Worm (Caenorhabditis elegans) whole organism, L2 larva: ENCODE measurements around the gene hot-4.

Experiments
- F13H6.1 ChIP-seq: sonication (generic microtip); optimal IDR thresholded peaks from 2 replicates; lab custom pipeline; 2016; ENCODE audit warnings: missing genetic modification characterization, missing compliant biosample characterization
- Y55F3AM.14 ChIP-seq: fragments of 200-800 bp; sonication (Bioruptor generic); optimal IDR thresholded peaks from 2 replicates; lab custom pipeline; 2018; ENCODE audit warnings: mild to moderate bottlenecking, missing genetic modification characterization, missing compliant biosample characterization
- ZK546.5 ChIP-seq: sonication (generic microtip); optimal IDR thresholded peaks from 2 replicates; lab custom pipeline; 2017; ENCODE audit warnings: missing biosample characterization, missing genetic modification characterization
- aly-2 ChIP-seq: fragments of 150-350 bp; optimal IDR thresholded peaks from 2 replicates; lab custom pipeline; 2014; ENCODE audit warnings: missing biosample characterization, missing genetic modification characterization
- ama-1 ChIP-seq: fragments of 150-350 bp; optimal IDR thresholded peaks from 2 replicates; lab custom pipeline; 2018; ENCODE audit warnings: inconsistent platforms
- blmp-1 ChIP-seq: sonication (generic microtip); optimal IDR thresholded peaks from 2 replicates; lab custom pipeline; 2017; ENCODE audit warnings: missing genetic modification characterization, mild to moderate bottlenecking, missing compliant biosample characterization, antibody characterized with exemption, moderate library complexity; ENCODE audit not compliant: insufficient read depth
- ceh-16 ChIP-seq: fragments of 150-350 bp; optimal IDR thresholded peaks from 2 replicates; lab custom pipeline; 2014; ENCODE audit warnings: missing biosample characterization, missing genetic modification characterization
- crh-2 ChIP-seq: sonication (generic microtip); optimal IDR thresholded peaks from 2 replicates; lab custom pipeline; 2017; ENCODE audit warnings: missing biosample characterization, missing genetic modification characterization
- dmd-4 ChIP-seq: sonication (generic microtip); optimal IDR thresholded peaks from 2 replicates; lab custom pipeline; 2017; ENCODE audit warnings: missing biosample characterization, missing genetic modification characterization
- elt-1 ChIP-seq: fragments of 150-350 bp; optimal IDR thresholded peaks from 2 replicates; lab custom pipeline; 2014; ENCODE audit warnings: missing biosample characterization, missing genetic modification characterization
- fos-1 ChIP-seq: fragments of 150-350 bp; optimal IDR thresholded peaks from 2 replicates; lab custom pipeline; 2014; ENCODE audit warnings: missing biosample characterization, missing genetic modification characterization
- gmeb-1 ChIP-seq: fragments of 150-350 bp; optimal IDR thresholded peaks from 2 replicates; lab custom pipeline; 2014; ENCODE audit warnings: missing biosample characterization, missing genetic modification characterization
- lin-11 ChIP-seq: fragments of 150-350 bp; sonication (generic microtip); optimal IDR thresholded peaks from 2 replicates; lab custom pipeline; 2014; ENCODE audit warnings: missing biosample characterization, missing genetic modification characterization, inconsistent platforms, mixed read lengths
- lin-13 ChIP-seq: fragments of 150-350 bp; optimal IDR thresholded peaks from 2 replicates; lab custom pipeline; 2014; ENCODE audit warnings: missing biosample characterization, missing genetic modification reagents, missing genetic modification characterization
- lin-39 ChIP-seq: fragments of 150-350 bp; optimal IDR thresholded peaks from 2 replicates; lab custom pipeline; 2014; ENCODE audit warnings: missing biosample characterization, missing genetic modification reagents, missing genetic modification characterization
- lsy-2 ChIP-seq, 2 experiments: fragments of 150-350 bp in 1 of 2; sonication (generic microtip) in 1 of 2; optimal IDR thresholded peaks; 2 replicates each; lab custom pipeline; 2014 to 2017; ENCODE audit warnings: missing biosample characterization in 2 of 2, missing genetic modification characterization in 2 of 2
- mab-5 ChIP-seq: fragments of 150-350 bp; optimal IDR thresholded peaks from 2 replicates; lab custom pipeline; 2014; ENCODE audit warnings: missing biosample characterization, missing genetic modification characterization
- mbf-1 ChIP-seq: sonication (generic microtip); optimal IDR thresholded peaks from 2 replicates; lab custom pipeline; 2017; ENCODE audit warnings: missing biosample characterization, missing genetic modification characterization
- mdl-1 ChIP-seq, 2 experiments: fragments of 150-350 bp in 1 of 2; sonication (generic microtip) in 1 of 2; optimal IDR thresholded peaks; 2 replicates each; lab custom pipeline; 2017; ENCODE audit warnings: missing biosample characterization in 2 of 2, missing genetic modification characterization in 2 of 2
- nhr-10 ChIP-seq: sonication (generic microtip); optimal IDR thresholded peaks from 2 replicates; lab custom pipeline; 2017; ENCODE audit warnings: missing biosample characterization, missing genetic modification characterization
- nhr-11 ChIP-seq: fragments of 150-350 bp; optimal IDR thresholded peaks from 2 replicates; lab custom pipeline; 2014; ENCODE audit warnings: missing biosample characterization, missing genetic modification characterization
- nhr-12 ChIP-seq: fragments of 150-350 bp; optimal IDR thresholded peaks from 2 replicates; lab custom pipeline; 2014; ENCODE audit warnings: missing biosample characterization, missing genetic modification characterization
- nhr-21 ChIP-seq: fragments of 150-350 bp; optimal IDR thresholded peaks from 2 replicates; lab custom pipeline; 2014; ENCODE audit warnings: missing biosample characterization, missing genetic modification characterization
- nhr-23 ChIP-seq: fragments of 150-350 bp; optimal IDR thresholded peaks from 2 replicates; lab custom pipeline; 2014; ENCODE audit warnings: missing biosample characterization, missing genetic modification reagents, missing genetic modification characterization
- nhr-25 ChIP-seq: fragments of 150-350 bp; sonication (generic microtip); optimal IDR thresholded peaks from 3 replicates; lab custom pipeline; 2014; ENCODE audit warnings: missing biosample characterization, missing genetic modification characterization
- nhr-6 ChIP-seq: fragments of 150-350 bp; optimal IDR thresholded peaks from 2 replicates; lab custom pipeline; 2014; ENCODE audit warnings: missing biosample characterization, missing genetic modification characterization
- nhr-77 ChIP-seq: fragments of 150-350 bp; optimal IDR thresholded peaks from 2 replicates; lab custom pipeline; 2014; ENCODE audit warnings: missing biosample characterization, missing genetic modification characterization
- peb-1 ChIP-seq: fragments of 150-350 bp; optimal IDR thresholded peaks from 2 replicates; lab custom pipeline; 2014; ENCODE audit warnings: missing biosample characterization, missing genetic modification characterization
- sem-4 ChIP-seq: fragments of 150-350 bp; optimal IDR thresholded peaks from 2 replicates; lab custom pipeline; 2014; ENCODE audit warnings: missing biosample characterization, missing genetic modification reagents, missing genetic modification characterization
- skn-1 ChIP-seq: sonication (generic microtip); optimal IDR thresholded peaks from 2 replicates; lab custom pipeline; 2017; ENCODE audit warnings: missing biosample characterization, missing genetic modification characterization
- snpc-4 ChIP-seq: fragments of 150-350 bp; optimal IDR thresholded peaks from 2 replicates; lab custom pipeline; 2014; ENCODE audit warnings: missing biosample characterization, missing genetic modification characterization
- unc-39 ChIP-seq: fragments of 150-350 bp; optimal IDR thresholded peaks from 2 replicates; lab custom pipeline; 2014; ENCODE audit warnings: missing biosample characterization, missing genetic modification characterization
- unc-55 ChIP-seq: fragments of 150-350 bp; sonication (generic microtip); optimal IDR thresholded peaks from 3 replicates; lab custom pipeline; 2014; ENCODE audit warnings: missing biosample characterization, missing genetic modification reagents, missing genetic modification characterization
- unc-62 ChIP-seq: fragments of 150-350 bp; optimal IDR thresholded peaks from 2 replicates; lab custom pipeline; 2014; ENCODE audit warnings: missing biosample characterization, missing genetic modification reagents, missing genetic modification characterization
- zag-1 ChIP-seq: fragments of 150-350 bp; optimal IDR thresholded peaks from 2 replicates; lab custom pipeline; 2014; ENCODE audit warnings: missing biosample characterization, missing genetic modification characterization
- ztf-11 ChIP-seq: sonication (generic microtip); optimal IDR thresholded peaks from 2 replicates; lab custom pipeline; 2017; ENCODE audit warnings: missing biosample characterization, missing genetic modification characterization

The hot-4 gene

DNA sequence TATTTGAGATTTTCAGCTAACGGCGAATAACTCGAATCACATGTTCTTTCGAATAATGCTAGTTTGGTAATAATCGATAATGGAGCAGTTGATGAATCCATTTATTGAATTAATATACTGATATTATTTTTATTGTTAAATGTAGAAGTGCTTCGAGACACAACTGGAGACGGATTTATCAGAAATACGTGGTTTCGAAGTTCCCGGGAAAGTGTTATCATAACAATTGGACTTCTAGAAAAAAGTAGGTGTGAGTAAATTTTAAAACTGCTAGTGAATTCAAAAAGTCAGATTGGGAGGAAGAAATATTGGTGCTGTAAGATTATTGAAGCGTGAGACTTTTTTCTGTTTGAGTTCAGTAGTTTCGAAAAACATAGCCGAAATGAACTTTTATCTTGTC, 42.9 kb downstream of the hot-4 start, which contains the start of gene srg-2:
srg-2 (minus strand) TSS at position 101 of the 400 bp plus-strand sequence.
- TF ChIP-seq ama-1: no peak
- TF ChIP-seq sem-4 (tag; lab: Kevin White, UChicago): no peak
- no peak for TF ChIP-seq elt-1 (tag; lab: Kevin White, UChicago)
- TF ChIP-seq aly-2 (tag; lab: Kevin White, UChicago): no peak
- no peak for TF ChIP-seq lsy-2 (tag; optimal IDR thresholded peaks at IDR 0.05; lab: Kevin White, UChicago)
- TF ChIP-seq nhr-10: no peak
- no peak for TF ChIP-seq unc-55 (GFP tag; lab: Kevin White, UChicago)
- no peak for TF ChIP-seq nhr-77 (tag; lab: Kevin White, UChicago)
- TF ChIP-seq snpc-4 (tag; lab: Kevin White, UChicago): no peak
- no peak for TF ChIP-seq skn-1 (tag; lab: Kevin White, UChicago)
- no peak for TF ChIP-seq dmd-4

- TF ChIP-seq nhr-6 (tag; lab: Kevin White, UChicago) (no peak), blmp-1 (tag; lab: Kevin White, UChicago) (no peak), nhr-11 (tag; lab: Kevin White, UChicago) (no peak), mab-5 (tag; lab: Kevin White, UChicago) (no peak), mdl-1 (tag; optimal IDR thresholded peaks at IDR 0.05; lab: Kevin White, UChicago) (no peak), lin-39 (tag; lab: Kevin White, UChicago) (no peak), F13H6.1 (tag; lab: Kevin White, UChicago) (no peak), nhr-21 (tag; lab: Kevin White, UChicago) (no peak), unc-39 (tag; lab: Kevin White, UChicago) (no peak), gmeb-1 (tag; lab: Kevin White, UChicago) (no peak), nhr-23 (tag; lab: Kevin White, UChicago) (no peak), peb-1 (no peak), unc-55 (GFP tag; lab: Kevin White, UChicago) (no peak), lin-11 (tag; lab: Kevin White, UChicago) (no peak), ceh-16 (no peak), mbf-1 (tag; lab: Kevin White, UChicago) (no peak), nhr-25 (tag; lab: Kevin White, UChicago) (no peak)
- TF ChIP-seq, all 48 proteins: peak for 0
Measured at ce11 chrIII:6261985-6262384, 44.8 kb downstream of the hot-4 start, which contains the start of gene srg-4. Gene srg-4, minus strand, starts transcription at chrIII:6262085.

ce11 chrIII:6264447-6264846, 47.2 kb downstream of the hot-4 start, which contains the start of gene srg-5:
Gene srg-5, minus strand, starts transcription at chrIII:6264547.
- TF ChIP-seq nhr-11 (tag; lab: Kevin White, UChicago) (no peak), lin-11 (tag; lab: Kevin White, UChicago) (no peak), skn-1 (tag; lab: Kevin White, UChicago) (no peak), gmeb-1 (tag; lab: Kevin White, UChicago) (no peak), crh-2 (tag; lab: Kevin White, UChicago) (no peak), ama-1 (no peak)

- TF ChIP-seq zag-1 (tag; lab: Kevin White, UChicago): no peak
- no peak for TF ChIP-seq nhr-10
- TF ChIP-seq ZK546.5 (tag; lab: Kevin White, UChicago): no peak
- TF ChIP-seq skn-1 (tag; lab: Kevin White, UChicago): no peak
- TF ChIP-seq unc-62 (GFP tag; lab: Kevin White, UChicago): no peak
- no peak for TF ChIP-seq nhr-6 (tag; lab: Kevin White, UChicago)
- TF ChIP-seq lin-13 (GFP tag; lab: Kevin White, UChicago): no peak
- TF ChIP-seq fos-1 (tag; lab: Kevin White, UChicago): no peak
- TF ChIP-seq nhr-12 (tag; lab: Kevin White, UChicago): no peak
- TF ChIP-seq nhr-23 (tag; lab: Kevin White, UChicago): no peak
- no peak for TF ChIP-seq crh-2 (tag; lab: Kevin White, UChicago)
- TF ChIP-seq ztf-11 (tag; lab: Kevin White, UChicago): no peak
- no peak for TF ChIP-seq nhr-11 (tag; lab: Kevin White, UChicago)
- TF ChIP-seq mab-5 (tag; lab: Kevin White, UChicago): no peak
- TF ChIP-seq Y55F3AM.14: no peak
Measured at ce11 chrIII:6265911-6266310, 48.7 kb downstream of the hot-4 start, which contains the start of gene srg-6. Gene srg-6, minus strand, starts transcription at chrIII:6266011.
